Worm (Caenorhabditis elegans) whole organism, L4/young adult: ENCODE results near the gene M03B6.1.

Experiments
- W03F9.2 ChIP-seq: fragments of 150-350 bp; optimal IDR thresholded peaks from 2 replicates; lab custom pipeline; 2014; ENCODE audit warnings: missing biosample characterization, missing genetic modification characterization
- dao-5 ChIP-seq: sonication (generic microtip); optimal IDR thresholded peaks from 2 replicates; lab custom pipeline; 2016; ENCODE audit warnings: missing genotype, missing genetic modification characterization, moderate library complexity, missing compliant biosample characterization
- him-1 ChIP-seq: sonication (generic microtip); optimal IDR thresholded peaks from 2 replicates; lab custom pipeline; 2016; ENCODE audit warnings: missing genotype, missing genetic modification reagents, missing genetic modification characterization, missing compliant biosample characterization

- TF ChIP-seq him-1 (tag; lab: Kevin White, UChicago) (no peak), dao-5 (no peak), W03F9.2 (no peak)
Measured at ce11 chrX:13876860-13877259, 35.5 kb downstream of the M03B6.1 start.
